Worm (Caenorhabditis elegans): ENCODE results near the gene jbts-14.

ce11 chrX:8677320-8677719 is 26.8 kb upstream of the jbts-14 start:
- no peak for TF ChIP-seq jun-1 (tag; optimal IDR thresholded peaks at IDR 0.05)
- no peak for TF ChIP-seq ztf-11 (tag; optimal IDR thresholded peaks at IDR 0.05)
- no peak for TF ChIP-seq mdl-1 (tag; optimal IDR thresholded peaks at IDR 0.05)
- no peak for TF ChIP-seq hlh-4 (tag; optimal IDR thresholded peaks at IDR 0.05)
- no peak for TF ChIP-seq dpl-1 (GFP tag; optimal IDR thresholded peaks at IDR 0.05)
- TF ChIP-seq mep-1 (tag; optimal IDR thresholded peaks at IDR 0.05) = no peak
- no peak for TF ChIP-seq unc-130 (tag; optimal IDR thresholded peaks at IDR 0.05)
- TF ChIP-seq unc-62 (GFP tag; optimal IDR thresholded peaks at IDR 0.05) = no peak
- TF ChIP-seq efl-1 (optimal IDR thresholded peaks at IDR 0.05) = no peak
- TF ChIP-seq efl-1 (GFP tag; optimal IDR thresholded peaks at IDR 0.05 in 1 of 2) = no peak
- TF ChIP-seq fkh-8 (tag; optimal IDR thresholded peaks at IDR 0.05) = no peak
- TF ChIP-seq snpc-4 (tag; optimal IDR thresholded peaks at IDR 0.05) = no peak

Measured in whole organism, L1 larva.